Fruit fly (Drosophila melanogaster) whole organism, adult: ENCODE measurements around the gene Gyc76C.
"Not testable (repeated sequence)": the region's sequence is repeated elsewhere in the genome, so short reads cannot be mapped to it uniquely, and the experiment has no call there.

ENCODE experiments used
- CG11617 ChIP-seq: fragments of 200-800 bp; sonication (Bioruptor generic); optimal IDR thresholded peaks from 2 replicates; lab custom pipeline; 2017; ENCODE audit warnings: mild to moderate bottlenecking, missing biosample characterization, missing genetic modification reagents, missing genetic modification characterization
- CG5204 ChIP-seq: fragments of 200-800 bp; sonication (Bioruptor generic); optimal IDR thresholded peaks from 2 replicates; lab custom pipeline; 2016; ENCODE audit warnings: missing biosample characterization, missing genetic modification characterization
- CG7045 ChIP-seq: fragments of 200-800 bp; sonication (Bioruptor generic); optimal IDR thresholded peaks from 2 replicates; lab custom pipeline; 2017; ENCODE audit warnings: missing biosample characterization, mild to moderate bottlenecking, missing genetic modification characterization
- CG7101 ChIP-seq: fragments of 200-800 bp; sonication (Bioruptor generic); optimal IDR thresholded peaks from 2 replicates; lab custom pipeline; 2018; ENCODE audit warnings: missing biosample characterization, mild to moderate bottlenecking, missing genetic modification characterization, moderate library complexity

- not testable (repeated sequence) for TF ChIP-seq CG7045 (GFP tag; lab: Kevin White, UChicago); CG11617 (GFP tag; lab: Kevin White, UChicago); CG5204 (GFP tag; lab: Kevin White, UChicago); CG7101 (tag; lab: Kevin White, UChicago)
Measured at dm6 chr3L:19749644-19750043, 43.7 kb downstream of the Gyc76C start, which contains the start of gene CG42638.
